Worm (Caenorhabditis elegans) whole organism, L3 larva: ENCODE measurements around the gene best-18.
A peak's percentile ranks its signal among the peaks of the same experiment; 100 is the strongest.

ENCODE experiments used
- R02D3.7 ChIP-seq: fragments of 150-350 bp; optimal IDR thresholded peaks from 2 replicates; lab custom pipeline; 2014; ENCODE audit warnings: missing biosample characterization, missing genetic modification characterization
- ZK546.5 ChIP-seq: sonication (generic microtip); optimal IDR thresholded peaks from 2 replicates; lab custom pipeline; 2017; ENCODE audit warnings: missing biosample characterization, missing genetic modification characterization
- ceh-16 ChIP-seq: sonication (generic microtip); optimal IDR thresholded peaks from 2 replicates; lab custom pipeline; 2017; ENCODE audit warnings: missing biosample characterization, missing genetic modification characterization
- ceh-28 ChIP-seq: fragments of 150-350 bp; optimal IDR thresholded peaks from 2 replicates; lab custom pipeline; 2014; ENCODE audit warnings: missing biosample characterization, missing genetic modification reagents, missing genetic modification characterization
- daf-12 ChIP-seq: fragments of 150-350 bp; optimal IDR thresholded peaks from 2 replicates; lab custom pipeline; 2014; ENCODE audit warnings: missing biosample characterization, missing genetic modification reagents, missing genetic modification characterization
- elt-1 ChIP-seq: fragments of 150-350 bp; optimal IDR thresholded peaks from 2 replicates; lab custom pipeline; 2014; ENCODE audit warnings: missing biosample characterization, missing genetic modification characterization
- elt-2 ChIP-seq: sonication (generic microtip); optimal IDR thresholded peaks from 2 replicates; lab custom pipeline; 2016; ENCODE audit warnings: missing genetic modification reagents, mild to moderate bottlenecking, missing genetic modification characterization, missing compliant biosample characterization
- elt-3 ChIP-seq, 3 experiments: fragments of 150-350 bp in 1 of 3; sonication (generic microtip) in 2 of 3; optimal IDR thresholded peaks; 2 replicates in 2 of 3; 4 replicates in 1 of 3; lab custom pipeline; 2014 to 2017; ENCODE audit warnings: missing biosample characterization in 3 of 3, missing genetic modification characterization in 3 of 3
- eor-1 ChIP-seq, 2 experiments: fragments of 150-350 bp; optimal IDR thresholded peaks; 2 replicates each; lab custom pipeline; 2014 to 2018; ENCODE audit warnings: missing biosample characterization in 2 of 2, missing genetic modification characterization in 2 of 2
- fkh-2 ChIP-seq: fragments of 150-350 bp; optimal IDR thresholded peaks from 2 replicates; lab custom pipeline; 2014; ENCODE audit warnings: missing biosample characterization, missing genetic modification reagents, missing genetic modification characterization
- hmg-11 ChIP-seq: sonication (generic microtip); optimal IDR thresholded peaks from 2 replicates; lab custom pipeline; 2016; ENCODE audit warnings: missing genetic modification characterization, missing compliant biosample characterization
- lin-15B ChIP-seq: fragments of 150-350 bp; optimal IDR thresholded peaks from 2 replicates; lab custom pipeline; 2014; ENCODE audit warnings: missing biosample characterization, missing genetic modification characterization
- lin-39 ChIP-seq: fragments of 150-350 bp; optimal IDR thresholded peaks from 2 replicates; lab custom pipeline; 2018; ENCODE audit warnings: missing biosample characterization, missing genetic modification reagents, missing genetic modification characterization
- lsy-12 ChIP-seq: sonication (generic microtip); optimal IDR thresholded peaks from 2 replicates; lab custom pipeline; 2016; ENCODE audit warnings: mild to moderate bottlenecking, missing genetic modification characterization, missing compliant biosample characterization
- mdl-1 ChIP-seq: fragments of 150-350 bp; optimal IDR thresholded peaks from 2 replicates; lab custom pipeline; 2014; ENCODE audit warnings: missing biosample characterization, missing genetic modification characterization
- mml-1 ChIP-seq: fragments of 150-350 bp; sonication (generic microtip); optimal IDR thresholded peaks from 3 replicates; lab custom pipeline; 2014; ENCODE audit warnings: missing biosample characterization, missing genetic modification characterization
- nhr-12 ChIP-seq: fragments of 150-350 bp; optimal IDR thresholded peaks from 2 replicates; lab custom pipeline; 2014; ENCODE audit warnings: missing biosample characterization, missing genetic modification characterization
- nhr-23 ChIP-seq: fragments of 150-350 bp; optimal IDR thresholded peaks from 2 replicates; lab custom pipeline; 2014; ENCODE audit warnings: missing biosample characterization, missing genetic modification reagents, missing genetic modification characterization
- nhr-237 ChIP-seq: fragments of 150-350 bp; optimal IDR thresholded peaks from 2 replicates; lab custom pipeline; 2014; ENCODE audit warnings: missing biosample characterization, missing genetic modification characterization
- nhr-25 ChIP-seq: sonication (generic microtip); optimal IDR thresholded peaks from 2 replicates; lab custom pipeline; 2017; ENCODE audit warnings: missing biosample characterization, missing genetic modification characterization
- nhr-67 ChIP-seq: fragments of 150-350 bp; optimal IDR thresholded peaks from 2 replicates; lab custom pipeline; 2014; ENCODE audit warnings: missing biosample characterization, missing genetic modification characterization
- nhr-77 ChIP-seq: fragments of 150-350 bp; optimal IDR thresholded peaks from 2 replicates; lab custom pipeline; 2014; ENCODE audit warnings: missing biosample characterization, missing genetic modification characterization
- pha-4 ChIP-seq: fragments of 150-350 bp; optimal IDR thresholded peaks from 2 replicates; lab custom pipeline; 2014; ENCODE audit warnings: missing biosample characterization, missing genetic modification reagents, missing genetic modification characterization
- pqm-1 ChIP-seq: fragments of 150-350 bp; optimal IDR thresholded peaks from 2 replicates; lab custom pipeline; 2017; ENCODE audit warnings: missing biosample characterization, missing genetic modification characterization, inconsistent platforms
- skn-1 ChIP-seq: fragments of 150-350 bp; optimal IDR thresholded peaks from 2 replicates; lab custom pipeline; 2014; ENCODE audit warnings: missing biosample characterization, missing genetic modification characterization
- snpc-4 ChIP-seq: fragments of 150-350 bp; optimal IDR thresholded peaks from 2 replicates; lab custom pipeline; 2014; ENCODE audit warnings: missing biosample characterization, missing genetic modification characterization
- unc-39 ChIP-seq: sonication (generic microtip); optimal IDR thresholded peaks from 4 replicates; lab custom pipeline; 2017; ENCODE audit warnings: missing biosample characterization, missing genetic modification characterization
- unc-62 ChIP-seq: fragments of 150-350 bp; sonication (generic microtip); optimal IDR thresholded peaks from 4 replicates; lab custom pipeline; 2014; ENCODE audit warnings: missing biosample characterization, missing genetic modification reagents, missing genetic modification characterization
- zag-1 ChIP-seq: fragments of 150-350 bp; optimal IDR thresholded peaks from 2 replicates; lab custom pipeline; 2014; ENCODE audit warnings: missing biosample characterization, missing genetic modification characterization
- ztf-4 ChIP-seq: fragments of 150-350 bp; optimal IDR thresholded peaks from 2 replicates; lab custom pipeline; 2014; ENCODE audit warnings: missing biosample characterization, missing genetic modification characterization

The best-18 gene

DNA sequence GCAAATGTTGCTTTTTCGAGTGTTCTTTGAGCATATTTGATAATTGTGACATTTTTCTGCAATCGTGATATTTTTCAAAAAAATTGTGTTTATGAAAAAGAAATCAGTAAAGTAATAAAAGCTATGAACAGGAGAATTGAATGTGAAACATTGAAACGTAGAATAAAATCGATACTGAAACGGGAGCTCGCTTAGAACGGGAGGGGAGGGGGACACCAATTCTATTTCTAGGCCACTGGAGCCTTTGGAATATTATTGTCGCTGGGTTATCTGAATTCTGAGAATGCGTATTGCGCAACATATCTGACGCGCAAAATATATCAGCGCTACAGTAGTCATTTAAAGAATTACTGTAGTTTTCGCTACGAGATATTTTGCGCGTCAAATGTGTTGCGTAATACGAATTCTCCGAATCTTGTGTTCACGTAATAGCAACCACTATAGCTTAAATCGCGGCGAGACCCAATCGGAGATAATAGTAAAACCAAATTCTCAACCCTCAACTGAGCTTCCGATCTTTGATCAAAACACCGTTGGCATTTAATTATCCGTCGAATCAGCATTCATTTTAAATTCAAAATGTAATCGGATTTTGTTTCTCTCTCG lies at the start of gene best-18, which contains the start of gene blos-1:
Gene best-18, plus strand, starts transcription at position 508 of the 606 bp plus-strand sequence.
Gene blos-1, minus strand, starts transcription at position 58 of the 606 bp plus-strand sequence.
- TF ChIP-seq mml-1 (no peak), mdl-1 (tag; lab: Kevin White, UChicago) (no peak), elt-2 (tag; lab: Kevin White, UChicago) (peak; percentile 13), pha-4 (peak; percentile 8)
- TF ChIP-seq, all 47 proteins: peak for 2

DNA sequence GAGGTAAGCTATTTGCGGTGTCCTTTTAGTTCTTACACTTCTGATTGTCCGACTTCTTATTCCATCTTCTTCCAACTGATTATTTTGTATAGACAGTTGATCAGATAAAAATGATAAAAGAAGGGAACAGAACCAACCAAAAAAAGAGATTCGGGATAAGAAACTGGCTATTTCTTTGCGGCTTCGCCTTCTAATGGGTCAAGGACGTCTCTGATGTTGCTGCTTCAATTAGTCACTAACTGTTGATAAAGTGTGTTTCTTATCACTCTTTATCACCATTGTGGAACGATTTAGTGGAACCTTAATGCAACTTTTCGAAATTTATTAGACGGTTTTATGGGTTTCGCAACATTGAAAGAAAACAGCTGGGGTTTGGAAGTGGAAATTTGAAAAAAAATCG lies 41.9 kb upstream of the best-18 start:
- TF ChIP-seq elt-3 (tag; optimal IDR thresholded peaks at IDR 0.05; lab: Kevin White, UChicago) = peak in 2 of 3 experiments; percentile 56 to 95
- TF ChIP-seq nhr-25 = peak; percentile 66
- TF ChIP-seq lin-39 = no peak
- no peak for TF ChIP-seq R02D3.7
- TF ChIP-seq elt-2 (tag; lab: Kevin White, UChicago) = no peak
- TF ChIP-seq nhr-23 (tag; lab: Kevin White, UChicago) = peak; percentile 81
- no peak for TF ChIP-seq elt-1

DNA sequence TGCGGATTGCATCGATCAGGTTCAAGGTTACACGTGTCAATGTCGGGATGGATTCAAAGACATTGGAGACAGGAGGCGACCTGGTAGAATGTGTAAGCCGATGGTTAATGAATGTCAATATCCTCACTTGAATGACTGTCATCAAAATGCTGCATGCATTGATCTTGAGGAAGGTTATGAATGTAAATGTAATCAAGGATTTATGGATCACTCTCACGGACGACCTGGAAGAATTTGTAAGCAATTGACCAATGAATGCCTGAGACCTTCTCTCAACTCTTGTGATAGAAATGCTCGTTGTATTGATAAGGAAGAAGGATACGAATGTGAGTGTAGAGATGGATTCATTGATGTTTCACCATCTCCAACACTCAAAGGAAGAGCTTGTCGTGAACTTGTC lies 34.2 kb upstream of the best-18 start:
- TF ChIP-seq pha-4 (no peak), elt-2 (tag; lab: Kevin White, UChicago) (no peak), zag-1 (no peak), elt-3 (tag; optimal IDR thresholded peaks at IDR 0.05; lab: Kevin White, UChicago) (no peak), nhr-67 (no peak), unc-62 (GFP tag; lab: Kevin White, UChicago) (no peak)

DNA sequence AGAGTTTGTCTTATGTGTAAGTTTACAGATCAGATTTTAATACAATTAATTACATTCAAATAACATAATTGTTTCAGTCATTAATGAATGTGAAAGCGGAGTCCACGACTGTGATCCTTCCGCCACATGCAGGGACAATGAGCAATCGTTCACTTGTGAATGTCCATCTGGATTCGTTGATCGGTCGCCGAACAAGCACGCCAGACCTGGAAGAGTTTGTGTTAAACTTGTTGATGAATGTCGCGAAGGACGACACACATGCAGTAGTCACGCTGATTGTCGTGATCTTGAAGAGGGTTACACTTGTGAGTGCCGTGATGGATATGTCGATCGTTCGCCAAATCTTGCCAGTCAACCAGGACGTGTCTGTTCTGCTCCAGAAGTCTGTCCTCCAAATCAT lies 33.6 kb upstream of the best-18 start:
- TF ChIP-seq nhr-23 (tag; lab: Kevin White, UChicago) (no peak), nhr-12 (tag; lab: Kevin White, UChicago) (no peak), elt-2 (tag; lab: Kevin White, UChicago) (no peak), eor-1 (tag; optimal IDR thresholded peaks at IDR 0.05; lab: Kevin White, UChicago) (no peak), unc-39 (tag; lab: Kevin White, UChicago) (no peak), lsy-12 (tag; lab: Kevin White, UChicago) (no peak), nhr-77 (tag; lab: Kevin White, UChicago) (no peak), nhr-237 (tag; lab: Kevin White, UChicago) (no peak), nhr-67 (no peak), ceh-28 (tag; lab: Kevin White, UChicago) (no peak), lin-15B (tag; lab: Kevin White, UChicago) (no peak), pqm-1 (tag; lab: Kevin White, UChicago) (no peak), hmg-11 (tag; lab: Kevin White, UChicago) (no peak), R02D3.7 (no peak), snpc-4 (tag; lab: Kevin White, UChicago) (no peak), ZK546.5 (no peak)

DNA sequence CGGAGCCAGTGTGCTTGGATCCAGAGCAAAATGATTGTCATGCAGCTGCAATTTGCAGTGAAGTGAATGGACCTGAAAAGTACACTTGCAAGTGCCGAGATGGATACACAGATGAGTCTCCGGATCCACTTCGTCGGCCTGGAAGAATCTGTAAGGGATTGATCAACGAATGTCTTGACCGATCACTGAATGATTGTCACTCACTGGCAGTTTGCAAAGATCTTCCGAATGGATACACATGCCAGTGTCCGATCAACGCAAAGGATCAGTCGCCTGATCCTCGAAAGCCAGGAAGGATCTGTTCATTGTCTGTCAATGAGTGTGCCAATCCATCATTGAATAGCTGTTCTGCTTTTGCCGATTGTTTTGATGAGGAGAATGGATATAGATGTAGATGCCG lies 32.8 kb upstream of the best-18 start:
- TF ChIP-seq elt-3 (tag; optimal IDR thresholded peaks at IDR 0.05; lab: Kevin White, UChicago) (no peak), pha-4 (no peak), ceh-16 (tag; lab: Kevin White, UChicago) (no peak), mdl-1 (tag; lab: Kevin White, UChicago) (no peak), daf-12 (tag; lab: Kevin White, UChicago) (no peak), nhr-67 (no peak), ztf-4 (tag; lab: Kevin White, UChicago) (no peak)

DNA sequence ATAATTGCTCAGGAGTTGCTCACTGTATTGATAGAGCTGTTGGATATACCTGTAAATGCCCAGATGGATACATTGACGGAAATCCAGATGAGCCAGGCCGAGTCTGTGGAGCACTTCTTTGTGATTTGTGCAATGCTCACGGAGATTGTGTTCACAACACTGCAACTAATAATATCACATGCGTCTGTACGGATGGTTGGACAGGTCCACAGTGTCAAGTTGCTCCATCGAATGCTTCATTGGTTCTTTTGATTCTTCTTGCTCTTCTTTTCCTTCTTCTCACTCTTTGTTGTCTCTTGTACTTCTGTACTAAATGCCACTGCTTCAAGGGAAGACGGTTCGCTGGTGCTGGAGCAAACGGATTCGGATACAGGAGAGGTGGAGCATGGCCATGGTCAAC lies 30.3 kb upstream of the best-18 start:
- TF ChIP-seq lin-15B (tag; lab: Kevin White, UChicago) = no peak
- TF ChIP-seq skn-1 (tag; lab: Kevin White, UChicago) = no peak
- TF ChIP-seq nhr-12 (tag; lab: Kevin White, UChicago) = no peak
- TF ChIP-seq ztf-4 (tag; lab: Kevin White, UChicago) = no peak
- no peak for TF ChIP-seq fkh-2 (tag; lab: Kevin White, UChicago)
- no peak for TF ChIP-seq unc-39 (tag; lab: Kevin White, UChicago)
- TF ChIP-seq, all 47 proteins: peak for 0
